Worm (Caenorhabditis elegans) whole organism, L1 larva: ENCODE results near the gene lgc-41.

Source experiments
- C16A3.4 ChIP-seq: fragments of 150-350 bp; optimal IDR thresholded peaks from 2 replicates; lab custom pipeline; 2014; ENCODE audit warnings: missing biosample characterization, missing genetic modification characterization
- C34B4.2 ChIP-seq: sonication (generic microtip); optimal IDR thresholded peaks from 2 replicates; lab custom pipeline; 2017; ENCODE audit warnings: mild to moderate bottlenecking, missing genetic modification characterization, missing compliant biosample characterization
- Y116A8C.19 ChIP-seq: sonication (generic microtip); optimal IDR thresholded peaks from 2 replicates; lab custom pipeline; 2016; ENCODE audit warnings: missing compliant biosample characterization, missing genetic modification characterization, borderline replicate concordance
- blmp-1 ChIP-seq: fragments of 150-350 bp; optimal IDR thresholded peaks from 2 replicates; lab custom pipeline; 2014; ENCODE audit warnings: missing biosample characterization, missing genetic modification characterization
- ceh-63 ChIP-seq: fragments of 200-800 bp; sonication (Bioruptor generic); optimal IDR thresholded peaks from 2 replicates; lab custom pipeline; 2018; ENCODE audit warnings: mild to moderate bottlenecking, missing genetic modification characterization, missing compliant biosample characterization
- ceh-82 ChIP-seq, 3 experiments: fragments of 150-350 bp in 1 of 3; sonication (generic microtip) in 2 of 3; optimal IDR thresholded peaks; 2 replicates each; lab custom pipeline; 2014 to 2017; ENCODE audit warnings: missing biosample characterization in 3 of 3, missing genetic modification characterization in 3 of 3
- dpl-1 ChIP-seq, 3 experiments: fragments of 150-350 bp in 2 of 3; sonication (generic microtip) in 1 of 3; optimal IDR thresholded peaks; 2 replicates each; lab custom pipeline; 2014 to 2017; ENCODE audit warnings: missing biosample characterization in 3 of 3, missing genetic modification characterization in 3 of 3, missing genetic modification reagents in 3 of 3
- dsc-1 ChIP-seq: sonication (generic microtip); optimal IDR thresholded peaks from 2 replicates; lab custom pipeline; 2016; ENCODE audit warnings: mild to moderate bottlenecking, missing genetic modification characterization, missing compliant biosample characterization
- efl-1 ChIP-seq, 4 experiments: fragments of 150-350 bp; optimal IDR thresholded peaks in 3 of 4; peaks in 1 of 4; 1 replicate in 1 of 4; 2 replicates in 3 of 4; lab custom pipeline; 2014; ENCODE audit warnings: missing biosample characterization in 2 of 4, missing genetic modification characterization in 2 of 4, missing genetic modification reagents in 2 of 4
- efl-3 ChIP-seq: fragments of 200-800 bp; sonication (Bioruptor generic); optimal IDR thresholded peaks from 2 replicates; lab custom pipeline; 2018; ENCODE audit warnings: mild to moderate bottlenecking, missing genetic modification characterization, missing compliant biosample characterization
- ets-5 ChIP-seq: fragments of 200-800 bp; sonication (Bioruptor generic); IDR thresholded peaks from 2 replicates; pipeline ENCODE4 v1.3.6; 2022; ENCODE audit warnings: missing genetic modification characterization, missing compliant biosample characterization
- fos-1 ChIP-seq: fragments of 150-350 bp; optimal IDR thresholded peaks from 2 replicates; lab custom pipeline; 2014; ENCODE audit warnings: missing biosample characterization, missing genetic modification characterization
- hlh-17 ChIP-seq: fragments of 200-800 bp; sonication (Bioruptor generic); optimal IDR thresholded peaks from 2 replicates; lab custom pipeline; 2018; ENCODE audit warnings: missing genetic modification characterization, mild to moderate bottlenecking, missing compliant biosample characterization, moderate library complexity, borderline replicate concordance
- hlh-4 ChIP-seq: sonication (generic microtip); optimal IDR thresholded peaks from 2 replicates; lab custom pipeline; 2016; ENCODE audit warnings: mild to moderate bottlenecking, missing genetic modification characterization, missing compliant biosample characterization
- hpl-2 ChIP-seq: fragments of 150-350 bp; optimal IDR thresholded peaks from 2 replicates; lab custom pipeline; 2014; ENCODE audit warnings: missing biosample characterization, missing genetic modification reagents, missing genetic modification characterization
- irx-1 ChIP-seq: sonication (generic microtip); optimal IDR thresholded peaks from 2 replicates; lab custom pipeline; 2016; ENCODE audit warnings: missing genetic modification characterization, missing compliant biosample characterization
- isw-1 ChIP-seq: fragments of 200-800 bp; sonication (Bioruptor generic); IDR thresholded peaks from 2 replicates; pipeline ENCODE4 v1.3.6; 2022; ENCODE audit warnings: missing genetic modification characterization, missing compliant biosample characterization
- jun-1 ChIP-seq: fragments of 150-350 bp; optimal IDR thresholded peaks from 2 replicates; lab custom pipeline; 2014; ENCODE audit warnings: missing biosample characterization, missing genetic modification reagents, missing genetic modification characterization
- lin-13 ChIP-seq: fragments of 150-350 bp; optimal IDR thresholded peaks from 2 replicates; lab custom pipeline; 2014; ENCODE audit warnings: missing biosample characterization, missing genetic modification reagents, missing genetic modification characterization
- lin-14 ChIP-seq: fragments of 200-800 bp; sonication (Bioruptor generic); optimal IDR thresholded peaks from 2 replicates; lab custom pipeline; 2018; ENCODE audit warnings: mild to moderate bottlenecking, missing genetic modification characterization, moderate library complexity, missing compliant biosample characterization
- lsy-2 ChIP-seq, 2 experiments: fragments of 150-350 bp; optimal IDR thresholded peaks; 2 replicates each; lab custom pipeline; 2014; ENCODE audit warnings: missing biosample characterization in 2 of 2, missing genetic modification characterization in 2 of 2
- mdl-1 ChIP-seq, 2 experiments: fragments of 150-350 bp; optimal IDR thresholded peaks; 2 replicates each; lab custom pipeline; 2014 to 2017; ENCODE audit warnings: missing biosample characterization in 2 of 2, missing genetic modification characterization in 2 of 2, inconsistent platforms in 1 of 2
- mef-2 ChIP-seq: fragments of 150-350 bp; optimal IDR thresholded peaks from 2 replicates; lab custom pipeline; 2014; ENCODE audit warnings: missing biosample characterization, missing genetic modification characterization
- nhr-12 ChIP-seq: sonication (generic microtip); optimal IDR thresholded peaks from 2 replicates; lab custom pipeline; 2017; ENCODE audit warnings: missing biosample characterization, missing genetic modification characterization
- nhr-20 ChIP-seq: sonication (generic microtip); optimal IDR thresholded peaks from 2 replicates; lab custom pipeline; 2016; ENCODE audit warnings: mild to moderate bottlenecking, missing genetic modification characterization, missing compliant biosample characterization
- nhr-28 ChIP-seq: fragments of 150-350 bp; optimal IDR thresholded peaks from 2 replicates; lab custom pipeline; 2014; ENCODE audit warnings: missing biosample characterization, missing genetic modification characterization
- nhr-71 ChIP-seq: sonication (generic microtip); optimal IDR thresholded peaks from 2 replicates; lab custom pipeline; 2016; ENCODE audit warnings: mild to moderate bottlenecking, missing genetic modification characterization, moderate library complexity, missing compliant biosample characterization
- nhr-85 ChIP-seq: sonication (generic microtip); peaks from one replicate; lab custom pipeline; 2016; ENCODE audit warnings: missing genetic modification characterization, inconsistent platforms, missing compliant biosample characterization
- rnt-1 ChIP-seq: sonication (generic microtip); optimal IDR thresholded peaks from 2 replicates; lab custom pipeline; 2016; ENCODE audit warnings: mild to moderate bottlenecking, missing genetic modification characterization, moderate library complexity, missing compliant biosample characterization
- skn-1 ChIP-seq: fragments of 150-350 bp; optimal IDR thresholded peaks from 2 replicates; lab custom pipeline; 2014; ENCODE audit warnings: missing biosample characterization, missing genetic modification characterization
- unc-130 ChIP-seq: fragments of 150-350 bp; optimal IDR thresholded peaks from 2 replicates; lab custom pipeline; 2017; ENCODE audit warnings: missing biosample characterization, missing genetic modification characterization, inconsistent platforms
- unc-30 ChIP-seq: sonication (generic microtip); optimal IDR thresholded peaks from 2 replicates; lab custom pipeline; 2017; ENCODE audit warnings: missing biosample characterization, missing genetic modification characterization
- zag-1 ChIP-seq: fragments of 150-350 bp; optimal IDR thresholded peaks from 2 replicates; lab custom pipeline; 2014; ENCODE audit warnings: missing biosample characterization, missing genetic modification characterization
- ztf-11 ChIP-seq, 2 experiments: sonication (generic microtip); optimal IDR thresholded peaks; 2 replicates each; lab custom pipeline; 2016 to 2017; ENCODE audit warnings: missing genetic modification characterization in 2 of 2, missing biosample characterization in 1 of 2, missing compliant biosample characterization in 1 of 2

The lgc-41 gene

DNA sequence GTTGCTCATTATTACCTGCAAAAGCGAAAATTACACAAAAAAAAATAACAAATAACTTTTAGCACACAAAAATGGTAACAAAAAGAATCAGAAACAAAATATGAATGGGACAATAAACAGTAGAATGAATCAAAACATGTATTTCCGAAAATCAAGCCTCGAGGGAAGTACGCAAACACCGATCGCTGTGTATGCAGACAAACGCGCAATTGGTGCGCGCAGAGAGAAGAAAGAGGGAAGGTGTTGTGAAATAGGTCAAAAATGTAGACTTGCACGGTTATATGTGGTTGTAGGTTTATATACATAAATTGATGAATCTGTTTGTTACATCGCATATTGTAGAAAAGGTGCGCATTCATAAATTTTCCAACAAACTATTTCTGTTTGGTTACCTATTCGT is 34.3 kb upstream of the lgc-41 start, which contains the start of gene cdk-11.2 (continued):
- TF ChIP-seq lin-14 (GFP tag; lab: Kevin White, UChicago) (peak; percentile 79), zag-1 (tag; lab: Kevin White, UChicago) (no peak), efl-3 (GFP tag; lab: Kevin White, UChicago) (no peak), unc-130 (tag; lab: Kevin White, UChicago) (peak; percentile 52), Y116A8C.19 (tag; lab: Kevin White, UChicago) (no peak), isw-1 (GFP tag; lab: Robert Waterston, UW) (peak; percentile 21; the same call in 1 of the 2 replicates), skn-1 (tag; lab: Kevin White, UChicago) (peak; percentile 85), dpl-1 (GFP tag; optimal IDR thresholded peaks at IDR 0.05; lab: Kevin White, UChicago) (peak; percentile 35 to 63 (median 40)), C16A3.4 (tag; lab: Kevin White, UChicago) (peak; percentile 70), hpl-2 (GFP tag; lab: Kevin White, UChicago) (no peak), nhr-28 (tag; lab: Kevin White, UChicago) (no peak)

ce11 chrX:10422714-10423113 is 31.3 kb upstream of the lgc-41 start:
- TF ChIP-seq nhr-71 (tag; lab: Kevin White, UChicago) (no peak), mdl-1 (tag; optimal IDR thresholded peaks at IDR 0.05; lab: Kevin White, UChicago) (no peak), ets-5 (GFP tag; lab: Robert Waterston, UW) (no peak), nhr-20 (tag; lab: Kevin White, UChicago) (no peak), fos-1 (tag; lab: Kevin White, UChicago) (no peak), nhr-85 (peak; percentile 30), hlh-17 (GFP tag; lab: Kevin White, UChicago) (no peak), ceh-63 (GFP tag; lab: Kevin White, UChicago) (no peak)
- TF ChIP-seq, all 84 proteins: peak for 1

- TF ChIP-seq jun-1 = no peak
- no peak for TF ChIP-seq blmp-1
- no peak for TF ChIP-seq hlh-4 (tag; lab: Kevin White, UChicago)
- TF ChIP-seq dpl-1 (GFP tag; optimal IDR thresholded peaks at IDR 0.05; lab: Kevin White, UChicago) = no peak
- TF ChIP-seq efl-1 (optimal IDR thresholded peaks at IDR 0.05; lab: Kevin White, UChicago) = no peak
- TF ChIP-seq efl-1 (GFP tag; optimal IDR thresholded peaks at IDR 0.05 in 1 of 2; lab: Kevin White, UChicago) = peak in 1 of 2 experiments; percentile 41
- peak in 1 of 2 experiments; percentile 48 for TF ChIP-seq ztf-11 (tag; optimal IDR thresholded peaks at IDR 0.05; lab: Kevin White, UChicago)
- no peak for TF ChIP-seq C34B4.2 (tag; lab: Kevin White, UChicago)
- no peak for TF ChIP-seq unc-30
- TF ChIP-seq lin-13 (GFP tag; lab: Kevin White, UChicago) = no peak
- no peak for TF ChIP-seq nhr-12 (tag; lab: Kevin White, UChicago)
- no peak for TF ChIP-seq dsc-1
- TF ChIP-seq lsy-2 (tag; optimal IDR thresholded peaks at IDR 0.05; lab: Kevin White, UChicago) = no peak
- no peak for TF ChIP-seq rnt-1
- TF ChIP-seq mef-2 (tag; lab: Kevin White, UChicago) = no peak
These were observed 29.3 kb upstream of the lgc-41 start for ce11 chrX:10424744-10425143.

ce11 chrX:10428109-10428508 is 26.0 kb upstream of the lgc-41 start:
- TF ChIP-seq irx-1 = no peak
- TF ChIP-seq nhr-85 = peak; percentile 49
- TF ChIP-seq ceh-82 (tag; optimal IDR thresholded peaks at IDR 0.05; lab: Kevin White, UChicago) = no peak
- TF ChIP-seq lin-14 (GFP tag; lab: Kevin White, UChicago) = peak; percentile 5
- no peak for TF ChIP-seq Y116A8C.19 (tag; lab: Kevin White, UChicago)
- TF ChIP-seq zag-1 (tag; lab: Kevin White, UChicago) = no peak
- no peak for TF ChIP-seq efl-1 (optimal IDR thresholded peaks at IDR 0.05; lab: Kevin White, UChicago)
- TF ChIP-seq efl-1 (GFP tag; optimal IDR thresholded peaks at IDR 0.05 in 1 of 2; lab: Kevin White, UChicago) = peak in 1 of 2 experiments; percentile 38
- TF ChIP-seq skn-1 (tag; lab: Kevin White, UChicago) = no peak
- no peak for TF ChIP-seq mef-2 (tag; lab: Kevin White, UChicago)
- TF ChIP-seq nhr-12 (tag; lab: Kevin White, UChicago) = no peak
